Fruit fly (Drosophila melanogaster) whole organism, larva: Measurements from ENCODE around the gene Ndf.
A peak's percentile ranks its signal among the peaks of the same experiment; 100 is the strongest.

ENCODE experiments used
- noc ChIP-seq: fragments of 200-800 bp; sonication (Bioruptor generic); optimal IDR thresholded peaks from 3 replicates; lab custom pipeline; 2019; ENCODE audit warnings: missing biosample characterization, mild to moderate bottlenecking, missing genetic modification characterization, moderate library complexity

Gene Ndf

DNA sequence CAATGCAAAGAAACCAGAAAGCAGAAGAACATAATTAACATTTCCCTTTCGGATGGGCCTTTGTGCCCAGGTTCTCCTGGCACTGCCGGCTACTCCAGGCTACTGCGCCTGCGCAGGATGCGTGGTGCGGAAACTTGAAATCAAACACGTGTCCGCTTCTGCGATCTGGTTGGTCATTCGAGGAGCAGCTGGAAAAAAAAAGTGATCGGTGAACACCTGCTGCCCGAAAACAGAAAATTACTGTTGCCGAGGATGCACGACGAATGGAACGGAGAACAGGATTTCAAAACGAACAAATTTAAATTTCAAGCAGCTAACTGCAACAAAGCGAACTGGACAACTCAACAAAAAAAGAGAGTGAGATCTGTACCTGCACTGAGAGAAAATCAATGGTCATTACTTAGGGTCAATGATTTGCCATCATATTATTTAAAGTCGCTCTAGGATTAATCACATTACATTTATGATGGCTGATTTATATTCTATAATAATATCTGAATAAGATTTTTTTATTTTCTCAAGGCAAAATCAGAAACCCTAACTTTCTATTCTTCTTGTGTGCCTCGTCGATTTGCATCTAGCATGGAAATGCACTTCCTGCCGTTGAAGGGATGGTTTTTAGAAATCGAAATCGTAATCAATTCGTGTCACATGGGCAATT, 13.7 kb upstream of the Ndf start:
- TF ChIP-seq noc: no peak

DNA sequence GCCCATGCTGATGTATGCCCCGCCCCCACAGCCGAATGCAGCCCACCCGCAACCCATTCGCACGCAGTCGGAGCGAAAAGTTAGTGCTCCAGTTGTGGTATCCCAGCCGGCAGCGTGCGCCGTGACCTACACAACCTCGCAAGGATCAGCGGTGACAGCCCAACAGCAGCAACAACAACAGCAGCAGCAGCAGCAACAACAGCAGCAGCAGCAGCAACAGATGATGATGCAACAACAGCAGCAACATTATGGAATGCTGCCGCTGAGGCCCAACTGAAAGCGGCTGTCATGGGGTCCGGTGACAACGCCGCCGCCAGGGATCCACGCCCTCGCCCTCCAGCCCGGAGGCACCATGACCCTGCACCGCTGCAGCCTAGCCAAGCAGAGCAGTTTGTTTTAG, 9.2 kb upstream of the Ndf start:
- no peak for TF ChIP-seq noc

dm6 chr2L:9996553-9996952, 7.1 kb upstream of the Ndf start:
- no peak for TF ChIP-seq noc

DNA sequence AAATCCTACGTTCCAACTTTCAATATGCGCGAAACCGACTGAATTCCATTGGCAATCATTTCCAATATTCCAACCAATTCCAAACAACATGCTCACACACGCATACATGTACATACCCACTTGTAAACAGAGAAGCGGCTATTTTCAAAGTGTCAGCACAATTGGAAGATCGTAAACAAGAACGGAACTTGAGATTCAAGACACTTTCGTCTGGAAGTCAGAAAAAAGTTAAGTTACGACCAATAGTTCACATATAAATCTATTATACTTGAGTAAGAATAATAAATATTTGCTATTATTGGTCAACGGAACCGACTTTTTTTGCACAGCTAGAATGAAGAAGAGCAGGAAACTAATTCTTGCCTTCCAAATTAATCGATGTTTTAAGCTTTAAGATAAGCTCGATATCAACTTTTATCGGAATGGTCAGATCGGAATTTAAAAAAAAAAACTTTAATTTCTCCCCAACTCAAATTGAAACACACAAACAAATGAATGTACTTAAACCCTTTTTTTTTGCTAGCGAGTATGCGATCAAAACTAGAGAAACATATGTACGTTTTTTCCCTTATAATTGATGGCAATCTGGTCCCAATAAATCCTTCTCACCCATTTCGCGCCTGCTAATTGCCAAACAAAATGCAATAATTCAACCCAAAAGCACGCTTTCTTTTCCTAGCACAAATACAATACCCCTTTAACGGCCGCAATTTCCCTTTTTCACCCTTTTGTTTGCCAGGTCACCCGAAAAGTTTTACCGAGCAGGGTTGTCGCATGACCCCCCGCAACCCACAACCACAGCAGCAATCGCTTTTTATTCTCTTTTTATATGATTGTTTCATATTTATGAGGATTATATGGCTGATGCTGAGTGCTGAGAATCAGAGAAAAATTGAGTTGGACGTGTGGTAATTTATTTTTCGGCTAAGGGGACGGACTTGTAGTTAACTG, 949 bp upstream of the Ndf start, which contains the start of the genes CG31875 and SoYb:
Gene CG31875, minus strand, starts transcription at position 329 of the 951 bp plus-strand sequence.
Gene SoYb, minus strand, starts transcription at position 329 of the 951 bp plus-strand sequence.
- TF ChIP-seq noc: no peak

- TF ChIP-seq noc: no peak
Observed at dm6 chr2L:10004574-10004973, 942 bp downstream of the Ndf start.

DNA sequence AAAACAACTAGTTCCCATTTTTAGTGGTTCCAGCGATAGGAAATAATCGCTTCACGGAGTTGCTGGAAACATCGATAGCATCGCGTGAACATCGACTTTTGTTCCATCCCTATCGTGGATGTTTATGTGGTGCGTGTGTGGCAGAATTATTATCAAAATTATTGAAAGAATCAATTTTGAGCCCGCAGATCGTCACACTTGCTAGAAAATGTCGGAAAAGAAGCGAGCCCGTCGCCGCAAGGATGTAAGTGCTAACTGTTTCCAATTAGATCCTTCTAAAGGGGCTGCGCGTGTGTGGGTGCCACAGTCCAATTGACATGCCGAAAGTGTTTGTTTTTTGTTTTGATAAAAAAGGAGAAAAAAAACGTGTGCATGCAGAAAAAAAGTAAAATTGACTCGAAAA, 5.7 kb downstream of the Ndf start, which contains the start of gene Trp1:
Gene Trp1, plus strand, starts transcription at position 89 of the 403 bp plus-strand sequence.
- no peak for TF ChIP-seq noc

- TF ChIP-seq noc: peak; percentile 99
Observed at dm6 chr2L:10009800-10010658, 6.4 kb downstream of the Ndf start.

DNA sequence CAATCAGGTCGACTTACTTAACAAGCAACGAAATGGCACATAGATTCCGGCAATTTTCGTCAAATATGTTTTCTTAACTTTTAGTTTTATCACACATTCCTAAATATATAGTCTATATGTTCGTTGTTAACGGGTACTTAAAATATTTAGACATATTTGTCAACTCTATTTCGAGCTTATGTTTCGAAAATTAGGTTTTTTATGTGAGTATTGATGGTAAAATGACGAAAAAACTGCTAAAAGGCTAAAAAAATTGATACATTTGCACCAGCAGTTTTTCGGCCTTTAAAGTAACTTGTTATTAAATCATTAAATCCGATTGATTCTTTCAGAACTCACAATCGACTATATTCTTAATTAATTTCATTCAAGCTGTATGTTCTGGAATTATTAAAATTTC, 13.7 kb downstream of the Ndf start, which contains the start of gene CG13131:
Gene CG13131, minus strand, starts transcription at position 101 of the 400 bp plus-strand sequence.
- no peak for TF ChIP-seq noc

DNA sequence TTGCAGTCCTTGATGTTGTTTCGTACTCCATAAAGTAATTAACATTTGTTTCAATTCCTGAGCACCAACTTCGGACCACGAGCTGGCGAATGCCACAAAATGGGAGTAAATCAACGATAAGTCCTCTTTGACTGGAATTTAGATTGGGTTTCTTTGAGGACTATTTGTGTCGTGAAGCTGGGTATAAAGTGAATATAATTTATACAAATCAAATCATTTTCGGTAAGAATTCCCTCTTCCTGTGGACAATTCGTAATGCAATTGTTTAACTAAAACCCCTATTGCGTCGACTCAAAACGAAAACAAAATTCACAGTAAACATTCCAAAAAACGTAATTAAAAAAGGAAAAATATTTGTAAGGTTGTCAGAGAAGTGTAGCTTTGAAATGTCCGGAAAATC, 22.7 kb downstream of the Ndf start, which contains the start of gene CG13127:
Gene CG13127, plus strand, starts transcription at position 301 of the 400 bp plus-strand sequence.
- TF ChIP-seq noc: no peak

DNA sequence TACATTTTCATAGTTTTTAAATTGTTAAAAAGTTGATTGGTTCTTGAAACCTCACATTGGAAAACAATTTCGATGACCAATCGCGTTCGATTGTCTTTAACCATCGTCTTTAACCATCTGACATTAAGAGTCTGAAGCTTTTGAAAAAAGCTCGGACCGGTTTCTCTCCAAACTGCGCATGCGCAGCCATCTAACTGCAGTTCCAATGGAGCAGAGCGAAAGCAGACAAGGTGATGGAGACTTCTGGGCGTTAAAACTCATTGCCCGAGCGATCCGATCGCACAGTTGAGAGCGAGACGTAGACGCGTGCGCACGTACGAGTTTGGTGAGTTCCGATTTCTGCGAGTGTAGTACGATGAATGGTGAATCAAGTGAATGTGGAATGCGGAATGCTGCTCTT, 28.8 kb downstream of the Ndf start, which contains the start of gene obst-B:
Gene obst-B, plus strand, starts transcription at position 276 of the 400 bp plus-strand sequence.
- no peak for TF ChIP-seq noc

DNA sequence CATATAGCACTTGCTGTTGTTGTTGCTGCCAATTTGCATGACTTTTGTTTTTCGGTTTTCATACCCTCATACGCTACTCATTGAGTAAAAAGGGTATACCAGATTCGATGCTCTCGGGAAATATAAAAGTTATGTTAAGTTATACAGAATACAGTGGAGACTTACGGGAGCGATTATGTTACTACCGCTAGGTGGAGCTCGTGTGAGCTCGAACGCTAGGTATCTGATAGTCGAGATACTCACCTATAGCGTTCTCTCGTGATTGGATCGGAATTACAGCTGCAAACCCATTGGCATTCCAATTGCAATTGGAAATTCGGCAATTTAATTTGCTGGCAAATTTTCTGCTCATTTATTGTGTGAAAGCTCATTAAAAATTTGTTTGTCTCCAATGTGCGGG, 29.8 kb downstream of the Ndf start:
- TF ChIP-seq noc: no peak

- no peak for TF ChIP-seq noc
Observed at dm6 chr2L:10035786-10036364, 32.2 kb downstream of the Ndf start.

dm6 chr2L:10049280-10049679, 45.6 kb downstream of the Ndf start, which contains the start of gene CG33301:
Gene CG33301, plus strand, starts transcription at chr2L:10049580.
- no peak for TF ChIP-seq noc

DNA sequence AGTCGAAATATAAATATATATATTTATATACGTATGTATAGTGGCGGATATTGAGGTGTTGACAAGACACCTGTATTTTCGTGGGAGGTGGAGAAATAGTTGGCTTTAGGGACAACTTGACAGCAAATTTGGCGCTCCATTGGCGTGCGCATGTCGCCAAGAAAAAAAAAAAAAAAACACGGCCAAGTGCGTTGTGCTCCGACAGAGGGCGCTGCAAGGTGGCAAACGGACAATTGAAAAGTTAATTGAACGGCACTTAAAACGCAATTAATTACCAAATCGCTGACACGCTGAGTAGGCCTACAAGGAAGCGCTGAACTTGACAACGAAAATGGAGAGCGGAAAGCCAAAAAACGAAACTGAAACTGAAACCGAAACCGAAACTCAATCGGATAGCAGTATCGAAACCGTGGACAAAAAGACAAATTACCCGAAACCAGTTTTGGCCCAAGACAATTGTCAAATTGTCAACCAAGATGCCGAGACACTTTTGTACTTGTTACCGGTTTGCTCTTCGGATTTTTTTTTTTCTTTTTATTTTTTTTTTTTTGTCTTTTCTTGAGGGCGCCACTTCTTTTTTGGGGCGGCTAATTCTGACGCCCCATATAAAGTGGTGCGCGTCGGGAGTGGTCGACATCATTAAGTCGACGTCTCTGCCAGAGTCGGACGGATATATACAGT, 50.1 kb downstream of the Ndf start, which contains the start of gene Cpr31A:
Gene Cpr31A, plus strand, starts transcription at position 631 of the 681 bp plus-strand sequence.
- TF ChIP-seq noc: no peak

DNA sequence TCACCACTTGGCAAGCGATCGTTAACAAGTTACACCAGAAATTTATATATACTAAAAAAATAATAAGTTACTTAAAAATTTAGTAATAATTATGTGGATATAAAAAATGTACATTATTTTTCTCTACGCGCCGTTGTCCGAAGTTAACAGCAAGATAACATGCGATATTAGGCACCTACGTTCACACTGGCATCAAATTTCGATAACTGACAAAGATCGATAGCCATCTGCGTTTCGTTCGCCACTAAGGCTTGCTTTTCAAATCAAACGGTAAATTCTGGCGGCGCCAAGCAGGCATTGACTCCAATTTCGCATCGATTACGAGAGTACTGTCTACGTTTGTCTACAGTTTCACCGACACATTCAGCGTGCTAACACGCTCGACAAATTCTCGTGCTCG, 53.1 kb downstream of the Ndf start, which contains the start of gene Pen:
Gene Pen, plus strand, starts transcription at position 196 of the 400 bp plus-strand sequence.
- TF ChIP-seq noc: no peak
